Worm (Caenorhabditis elegans): ENCODE measurements around the gene cyp-33C3.

ce11 chrV:2226903-2227302, 15.7 kb upstream of the cyp-33C3 start, which contains the start of gene nhr-18:
- TF ChIP-seq lin-32 (GFP tag; optimal IDR thresholded peaks at IDR 0.05) (no peak), zip-8 (tag; optimal IDR thresholded peaks at IDR 0.05) (no peak), ztf-11 (tag; optimal IDR thresholded peaks at IDR 0.05) (no peak), lin-13 (tag; optimal IDR thresholded peaks at IDR 0.05) (no peak), unc-62 (GFP tag; optimal IDR thresholded peaks at IDR 0.05) (no peak), unc-120 (tag; optimal IDR thresholded peaks at IDR 0.05; ENCODE audit: poor library complexity, severe bottlenecking) (no peak), unc-39 (tag; optimal IDR thresholded peaks at IDR 0.05) (no peak), snpc-4 (tag; optimal IDR thresholded peaks at IDR 0.05) (no peak), ham-2 (GFP tag; optimal IDR thresholded peaks at IDR 0.05) (no peak), nhr-237 (tag; optimal IDR thresholded peaks at IDR 0.05) (no peak)

Data from whole organism, mixed stage, embryonic.